Fruit fly (Drosophila melanogaster) whole organism, embryonic: ENCODE results near the gene Nadsyn.

Experiments used
- Atf6 ChIP-seq: fragments of 200-800 bp; sonication (Bioruptor generic); IDR thresholded peaks from 2 replicates; pipeline ENCODE4 v1.3.6; 2022; ENCODE audit warnings: missing biosample characterization, missing genetic modification characterization
- Bdp1 ChIP-seq: fragments of 200-800 bp; sonication (Bioruptor generic); optimal IDR thresholded peaks from 3 replicates; lab custom pipeline; 2016; ENCODE audit warnings: missing biosample characterization, missing genetic modification characterization
- CG10147 ChIP-seq: fragments of 200-800 bp; sonication (Bioruptor generic); optimal IDR thresholded peaks from 2 replicates; lab custom pipeline; 2019; ENCODE audit warnings: missing biosample characterization, mild to moderate bottlenecking, missing genetic modification characterization, moderate library complexity
- CG10654 ChIP-seq: fragments of 200-800 bp; sonication (Bioruptor generic); optimal IDR thresholded peaks from 2 replicates; lab custom pipeline; 2016; ENCODE audit warnings: missing biosample characterization, missing genetic modification characterization
- CG12659 ChIP-seq: fragments of 200-800 bp; sonication (Bioruptor generic); optimal IDR thresholded peaks from 3 replicates; lab custom pipeline; 2017; ENCODE audit warnings: mild to moderate bottlenecking, missing biosample characterization, missing genetic modification reagents, missing genetic modification characterization
- CG12942 ChIP-seq: fragments of 200-800 bp; sonication (Bioruptor generic); optimal IDR thresholded peaks from 3 replicates; lab custom pipeline; 2016; ENCODE audit warnings: missing biosample characterization, missing genetic modification characterization
- CG15479 ChIP-seq: fragments of 200-800 bp; sonication (Bioruptor generic); optimal IDR thresholded peaks from 3 replicates; lab custom pipeline; 2019; ENCODE audit warnings: missing biosample characterization, mild to moderate bottlenecking, missing genetic modification characterization, moderate library complexity
- CG17802 ChIP-seq: fragments of 200-800 bp; sonication (Bioruptor generic); optimal IDR thresholded peaks from 2 replicates; lab custom pipeline; 2018; ENCODE audit warnings: missing biosample characterization, mild to moderate bottlenecking, missing genetic modification characterization, moderate library complexity
- CG17912 ChIP-seq: fragments of 200-800 bp; sonication (Bioruptor generic); optimal IDR thresholded peaks from 2 replicates; lab custom pipeline; 2018; ENCODE audit warnings: missing biosample characterization, mild to moderate bottlenecking, missing genetic modification characterization
- CG18011 ChIP-seq: fragments of 200-800 bp; sonication (Bioruptor generic); optimal IDR thresholded peaks from 2 replicates; lab custom pipeline; 2017; ENCODE audit warnings: missing biosample characterization, missing genetic modification characterization, mild to moderate bottlenecking, moderate library complexity, missing genotype
- CG18619 ChIP-seq: fragments of 200-800 bp; sonication (Bioruptor generic); optimal IDR thresholded peaks from 3 replicates; lab custom pipeline; 2017; ENCODE audit warnings: missing biosample characterization, mild to moderate bottlenecking, missing genetic modification characterization
- CG2116 ChIP-seq: fragments of 200-800 bp; sonication (Bioruptor generic); optimal IDR thresholded peaks from 3 replicates; lab custom pipeline; 2018; ENCODE audit warnings: missing biosample characterization, mild to moderate bottlenecking, missing genetic modification characterization
- CG2199 ChIP-seq: fragments of 200-800 bp; sonication (Bioruptor generic); IDR thresholded peaks from 3 replicates; pipeline ENCODE4 v1.3.6; 2022; ENCODE audit warnings: missing biosample characterization, missing genetic modification characterization
- CG2889 ChIP-seq: fragments of 200-800 bp; sonication (Bioruptor generic); IDR thresholded peaks from 3 replicates; pipeline ENCODE4 v1.3.6; 2022; ENCODE audit warnings: missing biosample characterization, missing genetic modification characterization
- CG31388 ChIP-seq: fragments of 200-800 bp; sonication (Bioruptor generic); optimal IDR thresholded peaks from 2 replicates; lab custom pipeline; 2016; ENCODE audit warnings: missing biosample characterization, missing genetic modification characterization
- CG3847 ChIP-seq: fragments of 200-800 bp; sonication (Bioruptor generic); IDR thresholded peaks from 2 replicates; pipeline ENCODE4 v1.3.6; 2022; ENCODE audit warnings: missing biosample characterization, missing genetic modification characterization
- CG4328 ChIP-seq: fragments of 200-800 bp; sonication (Bioruptor generic); optimal IDR thresholded peaks from 3 replicates; lab custom pipeline; 2017; ENCODE audit warnings: missing biosample characterization, missing genetic modification reagents, missing genetic modification characterization
- CG5953 ChIP-seq: fragments of 200-800 bp; sonication (Bioruptor generic); IDR thresholded peaks from 2 replicates; pipeline ENCODE4 v1.3.6; 2022; ENCODE audit warnings: missing biosample characterization, missing genetic modification characterization
- CG6689 ChIP-seq: fragments of 200-800 bp; sonication (Bioruptor generic); IDR thresholded peaks from 2 replicates; pipeline ENCODE4 v1.3.6; 2022; ENCODE audit warnings: missing biosample characterization, missing genetic modification characterization
- CG7786 ChIP-seq: fragments of 200-800 bp; sonication (Bioruptor generic); optimal IDR thresholded peaks from 2 replicates; lab custom pipeline; 2016; ENCODE audit warnings: missing biosample characterization, missing genetic modification characterization
- CG8359 ChIP-seq: fragments of 200-800 bp; sonication (Bioruptor generic); optimal IDR thresholded peaks from 2 replicates; lab custom pipeline; 2017; ENCODE audit warnings: missing biosample characterization, mild to moderate bottlenecking, missing genetic modification characterization, borderline replicate concordance
- CG8765 ChIP-seq: fragments of 200-800 bp; sonication (Bioruptor generic); IDR thresholded peaks from 2 replicates; pipeline ENCODE4 v1.3.6; 2022; ENCODE audit warnings: missing biosample characterization, missing genetic modification characterization
- Doc2 ChIP-seq: fragments of 200-800 bp; sonication (Bioruptor generic); IDR thresholded peaks from 2 replicates; pipeline ENCODE4 v1.3.6; 2022; ENCODE audit warnings: missing biosample characterization, missing genetic modification characterization
- Dp ChIP-seq: fragments of 200-800 bp; sonication (Bioruptor generic); optimal IDR thresholded peaks from 2 replicates; lab custom pipeline; 2018; ENCODE audit warnings: missing biosample characterization, mild to moderate bottlenecking, missing genetic modification characterization, moderate library complexity
- Elba2 ChIP-seq: fragments of 200-800 bp; sonication (Bioruptor generic); optimal IDR thresholded peaks from 3 replicates; lab custom pipeline; 2016; ENCODE audit warnings: missing biosample characterization, missing genetic modification characterization
- HLH54F ChIP-seq: fragments of 200-800 bp; sonication (Bioruptor generic); optimal IDR thresholded peaks from 3 replicates; lab custom pipeline; 2016; ENCODE audit warnings: missing biosample characterization, missing genetic modification characterization
- Hsf ChIP-seq: fragments of 200-800 bp; sonication (Bioruptor generic); optimal IDR thresholded peaks from 3 replicates; lab custom pipeline; 2016; ENCODE audit warnings: missing biosample characterization, missing genetic modification characterization
- NC2β ChIP-seq: fragments of 200-800 bp; sonication (Bioruptor generic); optimal IDR thresholded peaks from 2 replicates; lab custom pipeline; 2016; ENCODE audit warnings: missing biosample characterization, missing genetic modification characterization
- Ptx1 ChIP-seq: fragments of 200-800 bp; sonication (Bioruptor generic); IDR thresholded peaks from 2 replicates; pipeline ENCODE4 v1.3.6; 2022; ENCODE audit warnings: missing biosample characterization, missing genetic modification characterization
- Ssrp ChIP-seq: fragments of 200-800 bp; sonication (Bioruptor generic); optimal IDR thresholded peaks from 2 replicates; lab custom pipeline; 2018; ENCODE audit warnings: missing biosample characterization, mild to moderate bottlenecking, missing genetic modification characterization, moderate library complexity
- Taf1 ChIP-seq: fragments of 200-800 bp; sonication (Bioruptor generic); IDR thresholded peaks from 2 replicates; pipeline ENCODE4 v1.3.6; 2022; ENCODE audit warnings: missing biosample characterization, missing genetic modification characterization
- Trl ChIP-seq, 3 experiments: fragments of >200 bp in 2 of 3; fragments of 200-800 bp in 1 of 3; sonication (Bioruptor generic) in 1 of 3; optimal IDR thresholded peaks; 2 replicates in 1 of 3; 3 replicates in 2 of 3; lab custom pipeline; 2016 to 2017; ENCODE audit warnings: missing biosample characterization in 1 of 3, missing genetic modification characterization in 1 of 3
- abd-A ChIP-seq: fragments of 200-800 bp; sonication (Bioruptor generic); optimal IDR thresholded peaks from 3 replicates; lab custom pipeline; 2019; ENCODE audit warnings: missing biosample characterization, mild to moderate bottlenecking, missing genetic modification characterization, moderate library complexity
- cato ChIP-seq: fragments of 200-800 bp; sonication (Bioruptor generic); optimal IDR thresholded peaks from 2 replicates; lab custom pipeline; 2016; ENCODE audit warnings: missing biosample characterization, missing genetic modification characterization, borderline replicate concordance
- ci ChIP-seq: fragments of 200-800 bp; sonication (Bioruptor generic); IDR thresholded peaks from 3 replicates; pipeline ENCODE4 v1.3.6; 2022; ENCODE audit warnings: missing biosample characterization, missing genetic modification characterization
- crol ChIP-seq: fragments of 200-800 bp; sonication (Bioruptor generic); IDR thresholded peaks from 2 replicates; pipeline ENCODE4 v1.3.6; 2022; ENCODE audit warnings: missing biosample characterization, missing genetic modification characterization
- crp ChIP-seq, 2 experiments: fragments of 200-800 bp; sonication (Bioruptor generic); optimal IDR thresholded peaks; 2 replicates in 1 of 2; 3 replicates in 1 of 2; lab custom pipeline; 2017; ENCODE audit warnings: missing biosample characterization in 2 of 2, missing genetic modification characterization in 2 of 2, mild to moderate bottlenecking in 1 of 2, moderate library complexity in 1 of 2
- gce ChIP-seq: fragments of 200-800 bp; sonication (Bioruptor generic); IDR thresholded peaks from 3 replicates; pipeline ENCODE4 v1.3.6; 2022; ENCODE audit warnings: missing biosample characterization, missing genetic modification characterization
- kah ChIP-seq: fragments of 200-800 bp; sonication (Bioruptor generic); optimal IDR thresholded peaks from 2 replicates; lab custom pipeline; 2018; ENCODE audit warnings: missing biosample characterization, mild to moderate bottlenecking, missing genetic modification characterization
- klu ChIP-seq: fragments of 200-800 bp; sonication (Bioruptor generic); IDR thresholded peaks from 2 replicates; pipeline ENCODE4 v1.3.6; 2022; ENCODE audit warnings: missing biosample characterization, missing genetic modification characterization
- lab ChIP-seq: fragments of 200-800 bp; sonication (Bioruptor generic); optimal IDR thresholded peaks from 3 replicates; lab custom pipeline; 2017; ENCODE audit warnings: missing biosample characterization, missing genetic modification characterization, mild to moderate bottlenecking, moderate library complexity, missing genetic modification reagents
- lola ChIP-seq, 3 experiments: fragments of >200 bp in 2 of 3; fragments of 200-800 bp in 1 of 3; sonication (Bioruptor generic) in 1 of 3; optimal IDR thresholded peaks; 2 replicates each; lab custom pipeline; 2017 to 2019; ENCODE audit warnings: missing biosample characterization in 3 of 3, missing genetic modification characterization in 3 of 3, mild to moderate bottlenecking in 1 of 3, moderate library complexity in 1 of 3
- pho ChIP-seq: fragments of 200-800 bp; sonication (Bioruptor generic); optimal IDR thresholded peaks from 2 replicates; lab custom pipeline; 2016; ENCODE audit warnings: missing biosample characterization, missing genetic modification characterization
- pros ChIP-seq: fragments of 200-800 bp; sonication (Bioruptor generic); optimal IDR thresholded peaks from 3 replicates; lab custom pipeline; 2019; ENCODE audit warnings: missing biosample characterization, mild to moderate bottlenecking, missing genetic modification characterization, moderate library complexity
- ranshi ChIP-seq: fragments of 200-800 bp; sonication (Bioruptor generic); IDR thresholded peaks from 2 replicates; pipeline ENCODE4 v1.3.6; 2022; ENCODE audit warnings: missing biosample characterization, missing genetic modification characterization
- ro ChIP-seq: fragments of 200-800 bp; sonication (Bioruptor generic); IDR thresholded peaks from 2 replicates; pipeline ENCODE4 v1.3.6; 2022; ENCODE audit warnings: missing biosample characterization, missing genetic modification characterization
- run ChIP-seq: fragments of 200-800 bp; sonication (Bioruptor generic); optimal IDR thresholded peaks from 3 replicates; lab custom pipeline; 2018; ENCODE audit warnings: missing biosample characterization, mild to moderate bottlenecking, missing genetic modification characterization
- schlank ChIP-seq: fragments of 200-800 bp; sonication (Bioruptor generic); optimal IDR thresholded peaks from 2 replicates; lab custom pipeline; 2018; ENCODE audit warnings: missing biosample characterization, mild to moderate bottlenecking, missing genetic modification characterization
- sr ChIP-seq: fragments of 200-800 bp; sonication (Bioruptor generic); IDR thresholded peaks from 3 replicates; pipeline ENCODE4 v1.3.6; 2022; ENCODE audit warnings: missing biosample characterization, missing genetic modification characterization
- vvl ChIP-seq: fragments of 200-800 bp; sonication (Bioruptor generic); IDR thresholded peaks from 2 replicates; pipeline ENCODE4 v1.3.6; 2022; ENCODE audit warnings: missing biosample characterization, missing genetic modification characterization

Gene Nadsyn

DNA sequence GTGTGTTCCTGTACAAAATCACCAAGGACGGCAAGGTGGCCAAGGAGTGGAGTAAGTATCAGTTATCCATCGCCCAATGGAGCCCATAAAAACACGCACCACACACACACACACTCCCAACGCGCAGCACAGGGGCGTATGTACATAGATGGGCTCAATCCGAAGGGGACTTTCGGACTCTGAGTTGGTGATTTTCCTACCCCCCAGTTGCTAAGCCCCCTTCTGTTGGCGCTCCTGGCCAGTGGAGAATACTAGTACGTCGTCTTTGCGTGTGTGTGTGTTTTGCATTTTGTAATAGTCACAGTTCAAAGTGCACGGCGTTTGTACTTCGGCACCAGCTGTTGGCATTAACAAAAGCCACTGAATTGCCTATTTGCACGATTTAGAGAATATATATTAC lies 22.0 kb upstream of the Nadsyn start (continued):
- TF ChIP-seq Hsf (GFP tag; lab: Kevin White, UChicago) (peak; percentile 80), vvl (peak; percentile 91), pho (GFP tag; lab: Kevin White, UChicago) (peak; percentile 48), Trl (optimal IDR thresholded peaks at IDR 0.05; lab: Kevin White, UChicago) (no peak), Trl (GFP tag; optimal IDR thresholded peaks at IDR 0.05; lab: Kevin White, UChicago) (peak; percentile 82), CG31388 (GFP tag; lab: Kevin White, UChicago) (no peak), CG17802 (tag; lab: Kevin White, UChicago) (no peak), kah (GFP tag; lab: Kevin White, UChicago) (peak; percentile 56), lab (GFP tag; lab: Kevin White, UChicago) (peak; percentile 91), Taf1 (GFP tag; lab: Robert Waterston, UW) (peak; percentile 57; the same call in 1 of the 2 replicates), Ssrp (tag; lab: Kevin White, UChicago) (peak; percentile 28), CG2199 (0 out of 3 replicates have a peak, but pooled peaks have one; percentile 39), CG4328 (peak; percentile 77), CG2116 (GFP tag; lab: Kevin White, UChicago) (no peak), CG12659 (peak; percentile 75), HLH54F (GFP tag; lab: Kevin White, UChicago) (peak; percentile 84), CG17912 (GFP tag; lab: Kevin White, UChicago) (peak; percentile 59), CG10654 (peak; percentile 71), abd-A (no peak), CG10147 (GFP tag; lab: Kevin White, UChicago) (peak; percentile 12), CG6689 (GFP tag; lab: Robert Waterston, UW) (peak; percentile 43; the same call in 1 of the 2 replicates), sr (GFP tag; lab: Robert Waterston, UW) (peak; percentile 59; the same call in 1 of the 3 replicates), crol (0 out of 2 replicates have a peak, but pooled peaks have one; percentile 15), CG18011 (GFP tag; lab: Kevin White, UChicago) (peak; percentile 46), CG7786 (GFP tag; lab: Kevin White, UChicago) (peak; percentile 78), Doc2 (GFP tag; lab: Robert Waterston, UW) (no peak), CG2889 (GFP tag; lab: Robert Waterston, UW) (peak; percentile 71; the same call in 1 of the 3 replicates), ci (GFP tag; lab: Robert Waterston, UW) (peak; percentile 89), lola (GFP tag; optimal IDR thresholded peaks at IDR 0.05; lab: Kevin White, UChicago) (peak in 1 of 3 experiments; percentile 28), Dp (GFP tag; lab: Kevin White, UChicago) (no peak), CG5953 (GFP tag; lab: Robert Waterston, UW) (peak; percentile 78), ranshi (peak; percentile 79), CG8359 (GFP tag; lab: Kevin White, UChicago) (peak; percentile 29), CG12942 (GFP tag; lab: Kevin White, UChicago) (peak; percentile 61), gce (GFP tag; lab: Robert Waterston, UW) (peak; percentile 72; the same call in 1 of the 3 replicates), Bdp1 (GFP tag; lab: Kevin White, UChicago) (peak; percentile 49), NC2β (no peak), cato (GFP tag; lab: Kevin White, UChicago) (peak; percentile 9), schlank (tag; lab: Kevin White, UChicago) (peak; percentile 62), pros (GFP tag; lab: Kevin White, UChicago) (no peak), klu (GFP tag; lab: Robert Waterston, UW) (peak; percentile 44; the same call in 1 of the 2 replicates), CG18619 (GFP tag; lab: Kevin White, UChicago) (peak; percentile 77), crp (GFP tag; optimal IDR thresholded peaks at IDR 0.05; lab: Kevin White, UChicago) (no peak), Elba2 (no peak), CG8765 (GFP tag; lab: Robert Waterston, UW) (peak; percentile 69), Atf6 (GFP tag; lab: Robert Waterston, UW) (peak; percentile 63), ro (GFP tag; lab: Robert Waterston, UW) (no peak), CG3847 (GFP tag; lab: Robert Waterston, UW) (peak; percentile 74), Ptx1 (GFP tag; lab: Robert Waterston, UW) (peak; percentile 86), run (tag; lab: Kevin White, UChicago) (no peak), CG15479 (GFP tag; lab: Kevin White, UChicago) (no peak)
